Worm (Caenorhabditis elegans) whole organism, L2 larva: Measurements from ENCODE around the gene C15B12.4.

Experiments used
- F13H6.1 ChIP-seq: sonication (generic microtip); optimal IDR thresholded peaks from 2 replicates; lab custom pipeline; 2016; ENCODE audit warnings: missing genetic modification characterization, missing compliant biosample characterization
- R02D3.7 ChIP-seq: fragments of 150-350 bp; optimal IDR thresholded peaks from 2 replicates; lab custom pipeline; 2014; ENCODE audit warnings: missing biosample characterization, missing genetic modification characterization
- Y55F3AM.14 ChIP-seq: fragments of 200-800 bp; sonication (Bioruptor generic); optimal IDR thresholded peaks from 2 replicates; lab custom pipeline; 2018; ENCODE audit warnings: mild to moderate bottlenecking, missing genetic modification characterization, missing compliant biosample characterization
- aly-2 ChIP-seq: fragments of 150-350 bp; optimal IDR thresholded peaks from 2 replicates; lab custom pipeline; 2014; ENCODE audit warnings: missing biosample characterization, missing genetic modification characterization
- ama-1 ChIP-seq: fragments of 150-350 bp; optimal IDR thresholded peaks from 2 replicates; lab custom pipeline; 2018; ENCODE audit warnings: inconsistent platforms
- blmp-1 ChIP-seq: sonication (generic microtip); optimal IDR thresholded peaks from 2 replicates; lab custom pipeline; 2017; ENCODE audit warnings: missing genetic modification characterization, mild to moderate bottlenecking, missing compliant biosample characterization, antibody characterized with exemption, moderate library complexity; ENCODE audit not compliant: insufficient read depth
- crh-2 ChIP-seq: sonication (generic microtip); optimal IDR thresholded peaks from 2 replicates; lab custom pipeline; 2017; ENCODE audit warnings: missing biosample characterization, missing genetic modification characterization
- dmd-4 ChIP-seq: sonication (generic microtip); optimal IDR thresholded peaks from 2 replicates; lab custom pipeline; 2017; ENCODE audit warnings: missing biosample characterization, missing genetic modification characterization
- egl-27 ChIP-seq: sonication (generic microtip); optimal IDR thresholded peaks from 3 replicates; lab custom pipeline; 2017; ENCODE audit warnings: missing biosample characterization, missing genetic modification reagents, missing genetic modification characterization
- elt-1 ChIP-seq: fragments of 150-350 bp; optimal IDR thresholded peaks from 2 replicates; lab custom pipeline; 2014; ENCODE audit warnings: missing biosample characterization, missing genetic modification characterization
- elt-3 ChIP-seq: sonication (generic microtip); optimal IDR thresholded peaks from 2 replicates; lab custom pipeline; 2017; ENCODE audit warnings: missing biosample characterization, missing genetic modification characterization
- fos-1 ChIP-seq: fragments of 150-350 bp; optimal IDR thresholded peaks from 2 replicates; lab custom pipeline; 2014; ENCODE audit warnings: missing biosample characterization, missing genetic modification characterization
- gmeb-1 ChIP-seq: fragments of 150-350 bp; optimal IDR thresholded peaks from 2 replicates; lab custom pipeline; 2014; ENCODE audit warnings: missing biosample characterization, missing genetic modification characterization
- lin-11 ChIP-seq: fragments of 150-350 bp; sonication (generic microtip); optimal IDR thresholded peaks from 2 replicates; lab custom pipeline; 2014; ENCODE audit warnings: missing biosample characterization, missing genetic modification characterization, inconsistent platforms, mixed read lengths
- lin-39 ChIP-seq: fragments of 150-350 bp; optimal IDR thresholded peaks from 2 replicates; lab custom pipeline; 2014; ENCODE audit warnings: missing biosample characterization, missing genetic modification reagents, missing genetic modification characterization
- mab-5 ChIP-seq: fragments of 150-350 bp; optimal IDR thresholded peaks from 2 replicates; lab custom pipeline; 2014; ENCODE audit warnings: missing biosample characterization, missing genetic modification characterization
- mdl-1 ChIP-seq, 2 experiments: fragments of 150-350 bp in 1 of 2; sonication (generic microtip) in 1 of 2; optimal IDR thresholded peaks; 2 replicates each; lab custom pipeline; 2017; ENCODE audit warnings: missing biosample characterization in 2 of 2, missing genetic modification characterization in 2 of 2
- nhr-11 ChIP-seq: fragments of 150-350 bp; optimal IDR thresholded peaks from 2 replicates; lab custom pipeline; 2014; ENCODE audit warnings: missing biosample characterization, missing genetic modification characterization
- nhr-129 ChIP-seq: fragments of 150-350 bp; optimal IDR thresholded peaks from 2 replicates; lab custom pipeline; 2014; ENCODE audit warnings: missing biosample characterization, missing genetic modification characterization
- nhr-21 ChIP-seq: fragments of 150-350 bp; optimal IDR thresholded peaks from 2 replicates; lab custom pipeline; 2014; ENCODE audit warnings: missing biosample characterization, missing genetic modification characterization
- nhr-23 ChIP-seq: fragments of 150-350 bp; optimal IDR thresholded peaks from 2 replicates; lab custom pipeline; 2014; ENCODE audit warnings: missing biosample characterization, missing genetic modification reagents, missing genetic modification characterization
- nhr-25 ChIP-seq: fragments of 150-350 bp; sonication (generic microtip); optimal IDR thresholded peaks from 3 replicates; lab custom pipeline; 2014; ENCODE audit warnings: missing biosample characterization, missing genetic modification characterization
- nhr-6 ChIP-seq: fragments of 150-350 bp; optimal IDR thresholded peaks from 2 replicates; lab custom pipeline; 2014; ENCODE audit warnings: missing biosample characterization, missing genetic modification characterization
- peb-1 ChIP-seq: fragments of 150-350 bp; optimal IDR thresholded peaks from 2 replicates; lab custom pipeline; 2014; ENCODE audit warnings: missing biosample characterization, missing genetic modification characterization
- sem-4 ChIP-seq: fragments of 150-350 bp; optimal IDR thresholded peaks from 2 replicates; lab custom pipeline; 2014; ENCODE audit warnings: missing biosample characterization, missing genetic modification reagents, missing genetic modification characterization
- sma-3 ChIP-seq: sonication (generic microtip); optimal IDR thresholded peaks from 2 replicates; lab custom pipeline; 2016; ENCODE audit warnings: missing genetic modification reagents, missing genetic modification characterization, missing compliant biosample characterization
- sma-9 ChIP-seq, 2 experiments: fragments of 150-350 bp in 1 of 2; sonication (generic microtip) in 1 of 2; optimal IDR thresholded peaks; 2 replicates each; lab custom pipeline; 2014 to 2016; ENCODE audit warnings: missing genetic modification characterization in 2 of 2, mild to moderate bottlenecking in 1 of 2, missing biosample characterization in 1 of 2, missing compliant biosample characterization in 1 of 2, missing genetic modification reagents in 1 of 2, moderate library complexity in 1 of 2
- snpc-4 ChIP-seq: fragments of 150-350 bp; optimal IDR thresholded peaks from 2 replicates; lab custom pipeline; 2014; ENCODE audit warnings: missing biosample characterization, missing genetic modification characterization
- unc-39 ChIP-seq: fragments of 150-350 bp; optimal IDR thresholded peaks from 2 replicates; lab custom pipeline; 2014; ENCODE audit warnings: missing biosample characterization, missing genetic modification characterization
- unc-55 ChIP-seq: fragments of 150-350 bp; sonication (generic microtip); optimal IDR thresholded peaks from 3 replicates; lab custom pipeline; 2014; ENCODE audit warnings: missing biosample characterization, missing genetic modification reagents, missing genetic modification characterization
- unc-62 ChIP-seq: fragments of 150-350 bp; optimal IDR thresholded peaks from 2 replicates; lab custom pipeline; 2014; ENCODE audit warnings: missing biosample characterization, missing genetic modification reagents, missing genetic modification characterization
- zag-1 ChIP-seq: fragments of 150-350 bp; optimal IDR thresholded peaks from 2 replicates; lab custom pipeline; 2014; ENCODE audit warnings: missing biosample characterization, missing genetic modification characterization
- ztf-1 ChIP-seq: fragments of 200-800 bp; sonication (Bioruptor generic); conservative IDR thresholded peaks from 2 replicates; pipeline ENCODE4 v1.3.6; 2022; ENCODE audit warnings: missing genetic modification characterization, missing compliant biosample characterization
- ztf-11 ChIP-seq: sonication (generic microtip); optimal IDR thresholded peaks from 2 replicates; lab custom pipeline; 2017; ENCODE audit warnings: missing biosample characterization, missing genetic modification characterization
- ztf-4 ChIP-seq: fragments of 150-350 bp; optimal IDR thresholded peaks from 2 replicates; lab custom pipeline; 2014; ENCODE audit warnings: missing biosample characterization, missing genetic modification characterization

C15B12.4 gene

DNA sequence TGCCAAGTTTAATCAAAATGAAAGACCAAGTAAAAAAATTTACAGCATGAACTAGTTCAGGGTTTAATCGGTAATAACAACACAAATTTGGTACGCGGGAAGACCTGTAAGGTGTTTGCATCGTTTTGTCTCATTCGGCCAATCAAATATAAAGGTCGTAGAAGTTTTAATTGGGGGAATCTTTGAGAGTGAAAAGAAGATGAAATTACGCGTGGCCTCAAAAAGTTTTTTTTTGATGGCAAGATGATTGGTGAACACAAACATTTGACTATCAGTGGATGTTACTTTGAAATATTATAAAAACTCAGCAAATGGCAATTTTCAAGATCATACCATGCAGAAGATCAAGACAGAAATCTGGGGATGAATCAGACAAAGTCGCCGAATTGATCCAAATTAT is 18.4 kb downstream of the C15B12.4 start, which contains the start of gene nas-33:
TSS of gene nas-33 (minus strand) at position 101 of the 400 bp plus-strand sequence.
- TF ChIP-seq sem-4 (no peak), blmp-1 (tag; lab: Kevin White, UChicago) (no peak), sma-9 (GFP tag; optimal IDR thresholded peaks at IDR 0.05; lab: Kevin White, UChicago) (no peak), sma-9 (tag; optimal IDR thresholded peaks at IDR 0.05; lab: Kevin White, UChicago) (no peak), zag-1 (no peak), R02D3.7 (tag; lab: Kevin White, UChicago) (no peak), unc-39 (tag; lab: Kevin White, UChicago) (no peak), ztf-11 (tag; lab: Kevin White, UChicago) (no peak), fos-1 (tag; lab: Kevin White, UChicago) (no peak), elt-3 (no peak), snpc-4 (tag; lab: Kevin White, UChicago) (no peak), unc-55 (GFP tag; lab: Kevin White, UChicago) (no peak), nhr-23 (no peak), nhr-25 (tag; lab: Kevin White, UChicago) (no peak), nhr-129 (tag; lab: Kevin White, UChicago) (no peak), lin-39 (tag; lab: Kevin White, UChicago) (no peak), nhr-11 (tag; lab: Kevin White, UChicago) (no peak)

DNA sequence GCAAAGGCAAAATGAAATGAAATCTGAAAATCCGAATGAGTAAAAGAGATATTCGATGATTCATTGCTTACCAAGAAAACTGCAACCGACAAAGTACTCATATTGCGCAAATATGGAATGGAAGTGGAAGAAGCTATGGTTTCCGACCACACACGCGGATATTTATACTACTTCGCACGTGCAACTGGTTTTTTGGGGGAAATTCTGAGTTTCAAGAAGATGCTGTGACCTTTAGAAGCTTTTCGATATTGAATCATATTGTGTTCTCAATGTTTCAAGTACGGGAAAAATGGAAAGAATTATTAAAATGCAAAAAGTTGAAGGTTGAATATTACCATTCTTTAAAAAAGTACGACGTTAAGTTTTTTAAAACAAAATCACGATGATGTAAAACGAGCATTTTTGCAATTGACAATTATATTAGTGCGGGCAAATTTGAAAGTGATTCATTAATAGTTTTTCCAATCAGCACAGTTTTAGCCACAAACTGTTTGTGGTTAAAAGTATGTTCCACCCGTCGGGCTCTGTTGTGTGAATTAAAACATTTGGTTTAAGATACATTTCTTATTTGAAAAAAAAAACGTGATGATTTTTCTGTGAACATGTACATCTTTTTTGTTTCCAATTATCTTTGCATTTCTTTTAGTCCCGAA is 22.6 kb downstream of the C15B12.4 start, which contains the start of the genes grl-6 and K10C2.6:
TSS of gene grl-6 (minus strand) at position 101 of the 653 bp plus-strand sequence.
TSS of gene K10C2.6 (plus strand) at position 603 of the 653 bp plus-strand sequence.
- no peak for TF ChIP-seq elt-1 (tag; lab: Kevin White, UChicago)
- no peak for TF ChIP-seq nhr-129 (tag; lab: Kevin White, UChicago)
- no peak for TF ChIP-seq mab-5
- no peak for TF ChIP-seq peb-1
- TF ChIP-seq zag-1 = no peak
- no peak for TF ChIP-seq unc-39 (tag; lab: Kevin White, UChicago)
- TF ChIP-seq ztf-1 = no peak
- TF ChIP-seq unc-62 (GFP tag; lab: Kevin White, UChicago) = no peak
- TF ChIP-seq nhr-23 = no peak
- TF ChIP-seq nhr-11 (tag; lab: Kevin White, UChicago) = no peak
- TF ChIP-seq egl-27 = no peak
- no peak for TF ChIP-seq dmd-4 (tag; lab: Kevin White, UChicago)

DNA sequence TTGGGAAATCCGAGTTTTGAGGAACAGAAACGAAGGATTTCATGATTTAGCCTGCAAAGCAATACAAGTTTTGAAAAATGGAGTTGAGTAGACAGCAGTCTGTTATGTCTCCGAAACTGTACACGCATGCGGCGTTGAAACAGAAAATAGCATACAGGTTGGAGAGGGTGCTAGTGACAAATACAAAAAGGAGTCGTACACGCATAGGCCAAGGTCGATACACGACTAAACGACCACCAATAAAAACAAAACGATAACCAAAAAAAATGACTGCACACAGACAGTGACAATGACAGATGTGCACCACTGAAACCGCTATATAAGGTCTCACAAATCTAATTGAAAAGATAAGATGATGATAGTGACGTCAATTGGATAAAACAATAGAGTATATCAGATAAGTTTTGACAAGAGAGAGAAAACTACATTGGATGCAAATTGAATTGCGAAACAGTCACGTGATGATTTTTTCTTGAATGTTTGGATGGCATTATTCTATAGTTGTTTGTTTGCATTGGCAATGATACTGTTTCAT is 24.6 kb downstream of the C15B12.4 start, which contains the start of gene fah-1:
TSS of gene fah-1 (minus strand) at position 51 of the 535 bp plus-strand sequence.
- TF ChIP-seq Y55F3AM.14 (peak; percentile 54), mdl-1 (tag; optimal IDR thresholded peaks at IDR 0.05; lab: Kevin White, UChicago) (peak in 1 of 2 experiments; percentile 33), blmp-1 (tag; lab: Kevin White, UChicago) (peak; percentile 34), lin-11 (tag; lab: Kevin White, UChicago) (no peak), sma-9 (GFP tag; optimal IDR thresholded peaks at IDR 0.05; lab: Kevin White, UChicago) (peak; percentile 86), sma-9 (tag; optimal IDR thresholded peaks at IDR 0.05; lab: Kevin White, UChicago) (no peak), ztf-4 (tag; lab: Kevin White, UChicago) (peak; percentile 38), ama-1 (lab: Kevin White, UChicago) (no peak), fos-1 (tag; lab: Kevin White, UChicago) (peak; percentile 43), nhr-25 (tag; lab: Kevin White, UChicago) (peak; percentile 75), nhr-21 (tag; lab: Kevin White, UChicago) (peak; percentile 58), aly-2 (tag; lab: Kevin White, UChicago) (no peak), nhr-129 (tag; lab: Kevin White, UChicago) (peak; percentile 60), egl-27 (peak; percentile 56), sma-3 (GFP tag; lab: Kevin White, UChicago) (peak; percentile 89), crh-2 (tag; lab: Kevin White, UChicago) (peak; percentile 51), gmeb-1 (tag; lab: Kevin White, UChicago) (peak; percentile 51), F13H6.1 (tag; lab: Kevin White, UChicago) (peak; percentile 32), ztf-1 (no peak), nhr-6 (tag; lab: Kevin White, UChicago) (peak; percentile 33)
